Worm (Caenorhabditis elegans) whole organism, late embryonic: ENCODE data around the gene snb-7.

Experiments used
- C08G9.2 ChIP-seq: sonication (generic microtip); optimal IDR thresholded peaks from 2 replicates; lab custom pipeline; 2016; ENCODE audit warnings: mild to moderate bottlenecking, missing genetic modification characterization, moderate library complexity, missing compliant biosample characterization
- F13H6.1 ChIP-seq: sonication (generic microtip); optimal IDR thresholded peaks from 2 replicates; lab custom pipeline; 2016; ENCODE audit warnings: missing genetic modification characterization, missing compliant biosample characterization
- K09A11.1 ChIP-seq: sonication (generic microtip); optimal IDR thresholded peaks from 2 replicates; lab custom pipeline; 2017; ENCODE audit warnings: antibody characterized with exemption, mild to moderate bottlenecking, missing genetic modification characterization, missing compliant biosample characterization; ENCODE audit not compliant: insufficient read depth
- T23F11.4 ChIP-seq: fragments of 200-800 bp; sonication (Bioruptor generic); optimal IDR thresholded peaks from 2 replicates; lab custom pipeline; 2018; ENCODE audit warnings: mild to moderate bottlenecking, missing genetic modification characterization, missing compliant biosample characterization
- Y22D7AL.16 ChIP-seq: sonication (generic microtip); optimal IDR thresholded peaks from 2 replicates; lab custom pipeline; 2016; ENCODE audit warnings: missing genetic modification characterization, missing compliant biosample characterization
- ahr-1 ChIP-seq: sonication (generic microtip); optimal IDR thresholded peaks from 2 replicates; lab custom pipeline; 2016; ENCODE audit warnings: missing genetic modification characterization, missing compliant biosample characterization
- ceh-18 ChIP-seq: sonication (generic microtip); optimal IDR thresholded peaks from 2 replicates; lab custom pipeline; 2016; ENCODE audit warnings: missing genetic modification characterization, missing compliant biosample characterization
- ceh-19 ChIP-seq: fragments of 200-800 bp; sonication (Bioruptor generic); optimal IDR thresholded peaks from 2 replicates; lab custom pipeline; 2018; ENCODE audit warnings: mild to moderate bottlenecking, missing genetic modification characterization, missing compliant biosample characterization
- ceh-31 ChIP-seq: sonication (generic microtip); optimal IDR thresholded peaks from 2 replicates; lab custom pipeline; 2016; ENCODE audit warnings: missing genetic modification characterization, missing compliant biosample characterization
- ceh-34 ChIP-seq: sonication (generic microtip); optimal IDR thresholded peaks from 2 replicates; lab custom pipeline; 2016; ENCODE audit warnings: mild to moderate bottlenecking, missing genetic modification characterization, missing compliant biosample characterization
- ceh-45 ChIP-seq: fragments of 200-800 bp; sonication (Bioruptor generic); IDR thresholded peaks from 2 replicates; pipeline ENCODE4 v1.3.6; 2022; ENCODE audit warnings: missing genetic modification reagents, missing genetic modification characterization, missing compliant biosample characterization
- ceh-48 ChIP-seq: sonication (generic microtip); optimal IDR thresholded peaks from 2 replicates; lab custom pipeline; 2016; ENCODE audit warnings: missing genetic modification characterization, inconsistent platforms, missing compliant biosample characterization
- ceh-6 ChIP-seq: fragments of 200-800 bp; sonication (Bioruptor generic); optimal IDR thresholded peaks from 2 replicates; lab custom pipeline; 2018; ENCODE audit warnings: mild to moderate bottlenecking, missing genetic modification characterization, missing compliant biosample characterization
- che-1 ChIP-seq: sonication (generic microtip); optimal IDR thresholded peaks from 2 replicates; lab custom pipeline; 2016; ENCODE audit warnings: mild to moderate bottlenecking, missing genetic modification characterization, missing compliant biosample characterization
- dmd-4 ChIP-seq: sonication (generic microtip); optimal IDR thresholded peaks from 2 replicates; lab custom pipeline; 2016; ENCODE audit warnings: borderline replicate concordance, missing genetic modification characterization, missing compliant biosample characterization
- elt-2 ChIP-seq: sonication (generic microtip); optimal IDR thresholded peaks from 2 replicates; lab custom pipeline; 2016; ENCODE audit warnings: missing genetic modification reagents, missing genetic modification characterization, missing compliant biosample characterization
- elt-4 ChIP-seq: sonication (generic microtip); optimal IDR thresholded peaks from 2 replicates; lab custom pipeline; 2016; ENCODE audit warnings: missing genetic modification characterization, missing compliant biosample characterization
- eyg-1 ChIP-seq: sonication (generic microtip); optimal IDR thresholded peaks from 2 replicates; lab custom pipeline; 2016; ENCODE audit warnings: missing genotype, missing genetic modification characterization, missing compliant biosample characterization
- fax-1 ChIP-seq: sonication (generic microtip); optimal IDR thresholded peaks from 2 replicates; lab custom pipeline; 2016; ENCODE audit warnings: missing genotype, missing genetic modification characterization, missing compliant biosample characterization
- fkh-6 ChIP-seq: sonication (generic microtip); optimal IDR thresholded peaks from 2 replicates; lab custom pipeline; 2016; ENCODE audit warnings: missing genetic modification characterization, missing compliant biosample characterization
- hlh-13 ChIP-seq: fragments of 200-800 bp; sonication (Bioruptor generic); optimal IDR thresholded peaks from 2 replicates; lab custom pipeline; 2018; ENCODE audit warnings: mild to moderate bottlenecking, missing genetic modification characterization, missing compliant biosample characterization
- hlh-30 ChIP-seq: sonication (generic microtip); optimal IDR thresholded peaks from 2 replicates; lab custom pipeline; 2017; ENCODE audit warnings: antibody characterized with exemption, missing genetic modification characterization, missing compliant biosample characterization; ENCODE audit not compliant: insufficient read depth
- hlh-6 ChIP-seq: sonication (generic microtip); optimal IDR thresholded peaks from 2 replicates; lab custom pipeline; 2016; ENCODE audit warnings: missing genotype, missing genetic modification characterization, missing compliant biosample characterization
- lim-6 ChIP-seq: sonication (generic microtip); optimal IDR thresholded peaks from 2 replicates; lab custom pipeline; 2016; ENCODE audit warnings: missing genetic modification characterization, missing compliant biosample characterization
- lin-11 ChIP-seq: fragments of 200-800 bp; sonication (Bioruptor generic); optimal IDR thresholded peaks from 2 replicates; lab custom pipeline; 2018; ENCODE audit warnings: mild to moderate bottlenecking, missing genetic modification characterization, missing compliant biosample characterization
- madf-2 ChIP-seq: sonication (generic microtip); optimal IDR thresholded peaks from 2 replicates; lab custom pipeline; 2017; ENCODE audit warnings: missing genetic modification characterization, missing compliant biosample characterization
- nhr-11 ChIP-seq: fragments of 150-350 bp; optimal IDR thresholded peaks from 2 replicates; lab custom pipeline; 2014; ENCODE audit warnings: missing biosample characterization, missing genetic modification characterization
- nhr-232 ChIP-seq: sonication (generic microtip); optimal IDR thresholded peaks from 2 replicates; lab custom pipeline; 2016; ENCODE audit warnings: missing genetic modification characterization, missing compliant biosample characterization
- npax-4 ChIP-seq: sonication (generic microtip); optimal IDR thresholded peaks from 2 replicates; lab custom pipeline; 2016; ENCODE audit warnings: missing genetic modification characterization, missing compliant biosample characterization
- pag-3 ChIP-seq: sonication (generic microtip); optimal IDR thresholded peaks from 2 replicates; lab custom pipeline; 2016; ENCODE audit warnings: missing compliant biosample characterization, missing genetic modification characterization, borderline replicate concordance
- pax-1 ChIP-seq: fragments of 150-350 bp; optimal IDR thresholded peaks from 2 replicates; lab custom pipeline; 2014; ENCODE audit warnings: missing biosample characterization, missing genetic modification characterization
- pha-2 ChIP-seq: sonication (generic microtip); optimal IDR thresholded peaks from 2 replicates; lab custom pipeline; 2017; ENCODE audit warnings: mild to moderate bottlenecking, missing genetic modification characterization, missing compliant biosample characterization
- pha-4 ChIP-seq: fragments of 150-350 bp; optimal IDR thresholded peaks from 2 replicates; lab custom pipeline; 2018; ENCODE audit warnings: missing biosample characterization, missing genetic modification reagents, missing genetic modification characterization
- pqm-1 ChIP-seq: sonication (generic microtip); optimal IDR thresholded peaks from 2 replicates; lab custom pipeline; 2016; ENCODE audit warnings: missing genetic modification characterization, missing compliant biosample characterization
- pros-1 ChIP-seq: fragments of 150-350 bp; optimal IDR thresholded peaks from 2 replicates; lab custom pipeline; 2014; ENCODE audit warnings: missing biosample characterization, missing genetic modification reagents, missing genetic modification characterization
- rnt-1 ChIP-seq: sonication (generic microtip); optimal IDR thresholded peaks from 2 replicates; lab custom pipeline; 2016; ENCODE audit warnings: missing genetic modification characterization, missing compliant biosample characterization
- sdc-2 ChIP-seq: sonication (generic microtip); optimal IDR thresholded peaks from 2 replicates; lab custom pipeline; 2016; ENCODE audit warnings: missing genotype, missing genetic modification characterization, missing compliant biosample characterization
- sox-2 ChIP-seq: fragments of 200-800 bp; sonication (Bioruptor generic); IDR thresholded peaks from 2 replicates; pipeline ENCODE4 v1.3.6; 2022; ENCODE audit warnings: missing genetic modification reagents, missing genetic modification characterization, missing compliant biosample characterization
- syd-9 ChIP-seq: sonication (generic microtip); optimal IDR thresholded peaks from 2 replicates; lab custom pipeline; 2016; ENCODE audit warnings: mild to moderate bottlenecking, missing genetic modification characterization, moderate library complexity, missing compliant biosample characterization
- tbx-2 ChIP-seq: sonication (generic microtip); optimal IDR thresholded peaks from 2 replicates; lab custom pipeline; 2016; ENCODE audit warnings: missing genetic modification characterization, missing compliant biosample characterization
- tbx-7 ChIP-seq: sonication (generic microtip); optimal IDR thresholded peaks from 2 replicates; lab custom pipeline; 2016; ENCODE audit warnings: missing genotype, missing genetic modification characterization, missing compliant biosample characterization
- ttx-3 ChIP-seq: sonication (generic microtip); optimal IDR thresholded peaks from 2 replicates; lab custom pipeline; 2016; ENCODE audit warnings: missing genetic modification reagents, missing genetic modification characterization, missing compliant biosample characterization
- unc-42 ChIP-seq: sonication (generic microtip); optimal IDR thresholded peaks from 2 replicates; lab custom pipeline; 2016; ENCODE audit warnings: missing genotype, missing genetic modification characterization, missing compliant biosample characterization
- unc-55 ChIP-seq: sonication (generic microtip); optimal IDR thresholded peaks from 2 replicates; lab custom pipeline; 2017; ENCODE audit warnings: missing biosample characterization, missing genetic modification reagents, missing genetic modification characterization
- ztf-16 ChIP-seq: sonication (generic microtip); optimal IDR thresholded peaks from 2 replicates; lab custom pipeline; 2017; ENCODE audit warnings: missing genetic modification characterization, missing compliant biosample characterization

The snb-7 gene

ce11 chrIV:12540242-12540641, 20.4 kb upstream of the snb-7 start:
- TF ChIP-seq Y22D7AL.16 (no peak), ttx-3 (no peak), unc-55 (GFP tag; lab: Kevin White, UChicago) (no peak), nhr-11 (tag; lab: Kevin White, UChicago) (no peak), ceh-48 (tag; lab: Kevin White, UChicago) (no peak), hlh-30 (tag; lab: Kevin White, UChicago) (no peak), ahr-1 (tag; lab: Kevin White, UChicago) (no peak), unc-42 (tag; lab: Kevin White, UChicago) (no peak), fax-1 (no peak), C08G9.2 (tag; lab: Kevin White, UChicago) (no peak), hlh-6 (no peak), nhr-232 (tag; lab: Kevin White, UChicago) (no peak), pha-4 (tag; lab: Kevin White, UChicago) (no peak), che-1 (tag; lab: Kevin White, UChicago) (no peak), ceh-19 (GFP tag; lab: Kevin White, UChicago) (no peak), madf-2 (tag; lab: Kevin White, UChicago) (no peak)
- TF ChIP-seq, all 69 proteins: peak for 0

ce11 chrIV:12542011-12542410, 18.7 kb upstream of the snb-7 start, which contains the start of gene ham-1:
Gene ham-1 (plus strand): TSS chrIV:12542183.
- TF ChIP-seq fkh-6 (no peak), lin-11 (no peak), eyg-1 (no peak), ceh-18 (tag; lab: Kevin White, UChicago) (no peak), ztf-16 (tag; lab: Kevin White, UChicago) (no peak), hlh-13 (GFP tag; lab: Kevin White, UChicago) (no peak), unc-55 (GFP tag; lab: Kevin White, UChicago) (no peak), che-1 (tag; lab: Kevin White, UChicago) (no peak), C08G9.2 (tag; lab: Kevin White, UChicago) (no peak), ceh-34 (tag; lab: Kevin White, UChicago) (no peak), elt-4 (no peak), ceh-6 (GFP tag; lab: Kevin White, UChicago) (no peak), Y22D7AL.16 (no peak)

ce11 chrIV:12544624-12545023, 16.0 kb upstream of the snb-7 start:
- TF ChIP-seq ceh-31 (tag; lab: Kevin White, UChicago) (no peak), pros-1 (no peak), elt-2 (no peak), sox-2 (GFP tag; lab: Robert Waterston, UW) (no peak), sdc-2 (tag; lab: Kevin White, UChicago) (no peak), Y22D7AL.16 (no peak), T23F11.4 (GFP tag; lab: Kevin White, UChicago) (no peak), pha-2 (tag; lab: Kevin White, UChicago) (no peak), lim-6 (tag; lab: Kevin White, UChicago) (no peak), pax-1 (tag; lab: Kevin White, UChicago) (no peak), ceh-45 (GFP tag; lab: Robert Waterston, UW) (no peak), ztf-16 (tag; lab: Kevin White, UChicago) (no peak), ceh-19 (GFP tag; lab: Kevin White, UChicago) (no peak)

- TF ChIP-seq ttx-3 (no peak), pax-1 (tag; lab: Kevin White, UChicago) (no peak), unc-55 (GFP tag; lab: Kevin White, UChicago) (no peak), C08G9.2 (tag; lab: Kevin White, UChicago) (no peak), hlh-30 (tag; lab: Kevin White, UChicago) (no peak)
Measured at ce11 chrIV:12545393-12545792, 15.3 kb upstream of the snb-7 start.

ce11 chrIV:12545902-12546301, 14.8 kb upstream of the snb-7 start:
- TF ChIP-seq pha-4 (tag; lab: Kevin White, UChicago) (no peak), ceh-48 (tag; lab: Kevin White, UChicago) (no peak), dmd-4 (tag; lab: Kevin White, UChicago) (no peak), npax-4 (tag; lab: Kevin White, UChicago) (no peak), pqm-1 (no peak), syd-9 (tag; lab: Kevin White, UChicago) (no peak), F13H6.1 (tag; lab: Kevin White, UChicago) (no peak), rnt-1 (tag; lab: Kevin White, UChicago) (no peak), nhr-11 (tag; lab: Kevin White, UChicago) (no peak), tbx-7 (tag; lab: Kevin White, UChicago) (no peak), tbx-2 (tag; lab: Kevin White, UChicago) (no peak), pag-3 (tag; lab: Kevin White, UChicago) (no peak), lin-11 (no peak), K09A11.1 (tag; lab: Kevin White, UChicago) (no peak), sdc-2 (tag; lab: Kevin White, UChicago) (no peak), che-1 (tag; lab: Kevin White, UChicago) (no peak), ceh-45 (GFP tag; lab: Robert Waterston, UW) (no peak)
- TF ChIP-seq, all 69 proteins: peak for 0
